Worm (Caenorhabditis elegans): ENCODE measurements around the gene C37C3.17.

C37C3.17 gene

DNA sequence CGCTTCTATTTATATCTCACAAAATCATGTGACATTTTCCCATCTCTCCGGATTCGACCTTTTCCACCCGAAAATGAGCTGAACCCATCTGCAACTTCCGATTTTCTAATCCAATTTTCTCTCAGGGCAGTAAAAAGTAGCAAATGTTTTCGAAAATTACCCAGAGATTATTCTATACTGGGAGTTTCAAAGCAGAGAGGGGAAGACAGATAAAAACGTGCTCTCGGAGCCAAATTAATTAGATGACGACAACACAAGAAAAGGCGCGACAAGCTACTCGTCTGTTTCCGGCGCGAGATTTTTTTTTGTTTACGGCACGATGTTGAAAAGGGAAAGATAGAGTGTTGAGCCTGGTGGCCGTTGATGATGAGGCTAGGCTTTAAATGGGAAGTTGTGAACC lies 22.7 kb upstream of the C37C3.17 start:
- no peak for TF ChIP-seq aly-1 (tag; optimal IDR thresholded peaks at IDR 0.05)
- TF ChIP-seq ets-7 (tag; optimal IDR thresholded peaks at IDR 0.05) = no peak
- TF ChIP-seq hnd-1 (tag; optimal IDR thresholded peaks at IDR 0.05) = no peak
- no peak for TF ChIP-seq ama-1 (optimal IDR thresholded peaks at IDR 0.05)
- TF ChIP-seq tbx-11 (GFP tag; IDR thresholded peaks at IDR 0.05) = no peak
- no peak for TF ChIP-seq tbx-37 (GFP tag; conservative IDR thresholded peaks at IDR 0.05)
- no peak for TF ChIP-seq ceh-36 (tag; optimal IDR thresholded peaks at IDR 0.05)

DNA sequence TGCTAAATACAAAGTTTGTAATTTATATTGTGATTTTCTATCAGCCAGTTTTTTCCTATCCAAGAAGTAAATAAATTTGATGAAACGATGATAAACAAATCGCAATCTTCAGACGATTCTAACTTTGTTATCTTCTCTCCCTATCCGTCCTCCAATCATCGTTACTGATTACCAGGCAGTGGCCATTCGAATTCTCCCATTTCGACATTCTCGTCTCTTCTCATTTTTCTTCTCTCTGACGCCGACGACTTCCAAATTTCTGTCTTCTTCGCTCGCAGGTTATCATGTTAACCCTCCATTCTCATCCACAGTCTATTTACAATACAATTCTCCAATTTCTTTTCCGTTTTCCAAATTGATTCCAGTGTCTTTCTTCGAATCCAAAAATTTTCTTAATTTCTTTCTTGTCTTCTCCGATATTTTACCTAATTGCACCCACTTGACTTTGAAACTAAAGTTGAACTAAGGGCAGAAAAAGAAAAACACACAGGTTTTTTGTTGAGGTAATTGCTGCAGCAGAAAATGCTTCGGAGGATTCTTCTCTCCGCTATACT lies 16.8 kb upstream of the C37C3.17 start, which contains the start of gene F40A3.2:
TSS of gene F40A3.2 (plus strand) at position 504 of the 554 bp plus-strand sequence.
- TF ChIP-seq tra-4 (tag; optimal IDR thresholded peaks at IDR 0.05) = no peak
- no peak for TF ChIP-seq tbx-11 (GFP tag; IDR thresholded peaks at IDR 0.05)
- no peak for TF ChIP-seq aly-1 (tag; optimal IDR thresholded peaks at IDR 0.05)
- no peak for TF ChIP-seq scrt-1 (GFP tag; IDR thresholded peaks at IDR 0.05)
- no peak for TF ChIP-seq sea-1 (GFP tag; conservative IDR thresholded peaks at IDR 0.05)
- TF ChIP-seq ceh-36 (tag; optimal IDR thresholded peaks at IDR 0.05) = no peak
- TF ChIP-seq F13C5.2 (tag; optimal IDR thresholded peaks at IDR 0.05) = no peak

DNA sequence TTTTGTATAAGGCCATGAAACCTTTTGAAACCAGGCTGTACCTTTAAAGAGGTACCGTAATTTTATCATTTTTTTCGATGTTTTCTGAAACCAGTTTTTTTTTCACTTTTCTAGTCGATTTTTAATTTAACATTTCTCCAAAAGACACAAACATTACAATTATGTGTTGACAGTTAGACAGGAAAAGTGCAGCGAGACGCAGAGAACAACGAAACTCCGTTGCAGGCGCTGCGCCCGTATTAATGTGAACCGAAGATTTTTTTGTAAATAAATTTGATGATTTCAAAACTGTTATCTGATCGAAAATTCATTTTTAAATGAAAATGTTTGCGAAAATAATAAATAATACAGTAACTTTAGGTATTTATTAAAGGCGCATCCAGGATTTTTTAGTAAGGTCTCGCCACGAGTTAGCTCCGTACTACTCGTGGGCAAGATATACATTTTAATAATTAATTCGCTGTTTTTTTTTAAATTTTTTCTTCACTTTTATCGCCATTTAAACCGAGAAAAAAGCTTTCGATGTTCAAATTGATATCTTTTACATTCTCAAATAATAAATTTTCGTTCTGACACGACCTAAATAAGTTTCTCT lies 15.3 kb upstream of the C37C3.17 start, which contains the start of gene F40A3.3:
TSS of gene F40A3.3 (plus strand) at position 564 of the 595 bp plus-strand sequence.
- TF ChIP-seq tra-4 (tag; optimal IDR thresholded peaks at IDR 0.05) (no peak), tbx-37 (GFP tag; conservative IDR thresholded peaks at IDR 0.05) (no peak), ceh-13 (GFP tag; optimal IDR thresholded peaks at IDR 0.05) (no peak), ceh-36 (tag; optimal IDR thresholded peaks at IDR 0.05) (no peak), F13C5.2 (tag; optimal IDR thresholded peaks at IDR 0.05) (no peak), hnd-1 (tag; optimal IDR thresholded peaks at IDR 0.05) (no peak), flt-1 (GFP tag; IDR thresholded peaks at IDR 0.05) (no peak), hmbx-1 (tag; optimal IDR thresholded peaks at IDR 0.05) (no peak), pes-1 (GFP tag; IDR thresholded peaks at IDR 0.05) (no peak), B0310.2 (tag; optimal IDR thresholded peaks at IDR 0.05) (no peak), tbx-11 (GFP tag; IDR thresholded peaks at IDR 0.05) (no peak), ama-1 (optimal IDR thresholded peaks at IDR 0.05) (no peak), sea-1 (GFP tag; conservative IDR thresholded peaks at IDR 0.05) (no peak)

DNA sequence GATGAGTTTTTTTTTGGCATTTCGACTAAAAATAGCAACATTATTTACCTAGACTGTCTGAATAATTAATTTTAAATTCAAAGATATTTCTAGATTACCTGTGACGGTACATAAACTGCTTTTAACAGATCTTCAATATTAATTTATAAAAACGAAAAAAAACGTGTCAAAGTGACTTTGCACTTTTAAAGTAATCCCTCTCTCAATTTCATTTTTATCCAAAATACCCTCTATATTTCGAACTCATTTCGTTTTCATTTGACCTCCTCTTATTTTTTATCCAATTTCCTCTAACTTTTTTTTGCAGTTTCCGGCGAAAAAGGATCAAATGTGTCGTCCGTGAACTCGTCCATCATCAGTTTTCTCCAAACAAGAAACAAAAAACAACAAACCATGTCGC lies 13.8 kb upstream of the C37C3.17 start, which contains the start of gene F40A3.4:
TSS of gene F40A3.4 (plus strand) at position 301 of the 400 bp plus-strand sequence.
- TF ChIP-seq B0310.2 (tag; optimal IDR thresholded peaks at IDR 0.05) = no peak
- no peak for TF ChIP-seq tbx-37 (GFP tag; conservative IDR thresholded peaks at IDR 0.05)
- no peak for TF ChIP-seq flt-1 (GFP tag; IDR thresholded peaks at IDR 0.05)
- no peak for TF ChIP-seq ama-1 (optimal IDR thresholded peaks at IDR 0.05)
- TF ChIP-seq aly-1 (tag; optimal IDR thresholded peaks at IDR 0.05) = no peak
- no peak for TF ChIP-seq pes-1 (GFP tag; IDR thresholded peaks at IDR 0.05)
- no peak for TF ChIP-seq ceh-13 (GFP tag; optimal IDR thresholded peaks at IDR 0.05)
- no peak for TF ChIP-seq tbx-11 (GFP tag; IDR thresholded peaks at IDR 0.05)
- TF ChIP-seq ceh-36 (tag; optimal IDR thresholded peaks at IDR 0.05) = no peak

DNA sequence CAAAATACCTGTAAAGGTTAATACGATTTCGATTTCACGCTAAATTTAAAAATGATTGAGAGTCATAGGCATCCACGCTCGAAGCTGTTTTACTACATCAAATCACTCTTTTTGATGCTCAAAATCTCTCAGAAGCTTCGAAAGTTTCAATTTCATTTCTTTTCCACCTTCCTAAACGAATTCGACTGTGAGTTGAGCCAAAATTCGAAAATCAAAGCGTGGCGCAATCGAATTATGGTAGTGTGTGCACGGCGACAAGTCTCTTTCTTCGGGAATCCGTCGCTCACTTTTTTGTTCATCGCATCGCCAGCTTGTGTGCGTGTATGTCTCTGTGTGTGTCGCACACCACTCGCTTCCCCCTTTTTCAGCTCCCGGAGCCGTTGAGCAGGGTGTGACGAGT lies 11.3 kb upstream of the C37C3.17 start:
- no peak for TF ChIP-seq tbx-37 (GFP tag; conservative IDR thresholded peaks at IDR 0.05)
- no peak for TF ChIP-seq pes-1 (GFP tag; IDR thresholded peaks at IDR 0.05)
- no peak for TF ChIP-seq flt-1 (GFP tag; IDR thresholded peaks at IDR 0.05)
- TF ChIP-seq aly-1 (tag; optimal IDR thresholded peaks at IDR 0.05) = no peak
- TF ChIP-seq hmg-4 (GFP tag; optimal IDR thresholded peaks at IDR 0.05) = no peak

DNA sequence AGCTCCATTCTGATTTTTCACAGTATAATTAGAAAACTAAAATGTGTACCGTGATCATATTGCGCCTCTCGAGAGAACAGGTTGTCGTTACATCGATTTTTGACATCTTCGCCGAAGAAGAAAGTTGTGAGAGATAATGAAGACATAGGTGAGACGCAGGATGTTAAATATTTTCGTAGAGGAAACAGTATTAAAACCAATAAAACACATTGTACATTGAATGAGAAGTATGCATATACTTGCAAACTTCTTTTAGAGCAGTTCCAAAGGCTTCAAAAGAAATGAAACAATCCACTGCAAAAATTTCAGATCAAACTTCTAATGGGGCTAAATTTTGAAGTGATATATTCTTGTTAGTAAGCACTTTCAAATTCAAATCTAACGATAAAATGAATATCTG lies 9.0 kb upstream of the C37C3.17 start, which contains the start of gene nipi-4:
TSS of gene nipi-4 (minus strand) at position 101 of the 400 bp plus-strand sequence.
- TF ChIP-seq ama-1 (optimal IDR thresholded peaks at IDR 0.05) (no peak), scrt-1 (GFP tag; IDR thresholded peaks at IDR 0.05) (no peak), pes-1 (GFP tag; IDR thresholded peaks at IDR 0.05) (no peak), tbx-11 (GFP tag; IDR thresholded peaks at IDR 0.05) (no peak), tbx-37 (GFP tag; conservative IDR thresholded peaks at IDR 0.05) (no peak), sea-1 (GFP tag; conservative IDR thresholded peaks at IDR 0.05) (no peak), B0310.2 (tag; optimal IDR thresholded peaks at IDR 0.05) (no peak), flt-1 (GFP tag; IDR thresholded peaks at IDR 0.05) (no peak), ets-7 (tag; optimal IDR thresholded peaks at IDR 0.05) (no peak), hmbx-1 (tag; optimal IDR thresholded peaks at IDR 0.05) (no peak), hnd-1 (tag; optimal IDR thresholded peaks at IDR 0.05) (no peak), hmg-4 (GFP tag; optimal IDR thresholded peaks at IDR 0.05) (no peak), ceh-13 (GFP tag; optimal IDR thresholded peaks at IDR 0.05) (no peak), aly-1 (tag; optimal IDR thresholded peaks at IDR 0.05) (no peak), tra-4 (tag; optimal IDR thresholded peaks at IDR 0.05) (no peak), F13C5.2 (tag; optimal IDR thresholded peaks at IDR 0.05) (no peak), ceh-36 (tag; optimal IDR thresholded peaks at IDR 0.05) (no peak)

DNA sequence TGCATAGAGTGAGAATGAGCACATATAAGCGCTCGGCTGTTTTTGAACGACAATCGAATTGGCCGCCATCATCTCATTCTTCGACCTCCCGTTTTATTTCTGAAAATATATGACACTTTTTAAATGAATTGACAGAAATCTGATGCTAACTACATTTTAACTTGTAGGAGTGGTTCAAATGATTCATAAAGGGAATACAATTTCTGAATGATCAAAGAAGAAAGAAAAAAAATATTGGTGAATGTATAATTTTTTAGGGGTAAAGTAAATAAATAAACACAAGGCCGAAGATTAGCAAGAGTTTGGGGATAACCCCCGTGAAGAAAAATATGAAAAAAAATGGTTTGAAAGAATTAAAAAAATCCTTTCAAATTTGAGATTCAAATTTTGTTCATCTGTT lies 3.0 kb upstream of the C37C3.17 start, which contains the start of gene C37C3.11:
TSS of gene C37C3.11 (minus strand) at position 101 of the 400 bp plus-strand sequence.
- no peak for TF ChIP-seq hnd-1 (tag; optimal IDR thresholded peaks at IDR 0.05)
- TF ChIP-seq ets-7 (tag; optimal IDR thresholded peaks at IDR 0.05) = no peak
- no peak for TF ChIP-seq ceh-36 (tag; optimal IDR thresholded peaks at IDR 0.05)
- no peak for TF ChIP-seq tbx-37 (GFP tag; conservative IDR thresholded peaks at IDR 0.05)
- TF ChIP-seq F13C5.2 (tag; optimal IDR thresholded peaks at IDR 0.05) = no peak
- TF ChIP-seq B0310.2 (tag; optimal IDR thresholded peaks at IDR 0.05) = no peak
- TF ChIP-seq hmg-4 (GFP tag; optimal IDR thresholded peaks at IDR 0.05) = no peak
- TF ChIP-seq ceh-13 (GFP tag; optimal IDR thresholded peaks at IDR 0.05) = no peak
- TF ChIP-seq tra-4 (tag; optimal IDR thresholded peaks at IDR 0.05) = no peak
- TF ChIP-seq sea-1 (GFP tag; conservative IDR thresholded peaks at IDR 0.05) = no peak
